Fruit fly (Drosophila melanogaster) whole organism, embryonic: ENCODE data around the gene CG33108.

Experiments
- Ada2b ChIP-seq: fragments of 200-800 bp; sonication (Bioruptor generic); IDR thresholded peaks from 2 replicates; pipeline ENCODE4 v1.3.6; 2022; ENCODE audit warnings: missing biosample characterization, missing genetic modification characterization
- CG10274 ChIP-seq: fragments of 200-800 bp; sonication (Bioruptor generic); optimal IDR thresholded peaks from 3 replicates; lab custom pipeline; 2017; ENCODE audit warnings: missing biosample characterization, mild to moderate bottlenecking, missing genetic modification characterization
- CG1233 ChIP-seq: fragments of 200-800 bp; sonication (Bioruptor generic); optimal IDR thresholded peaks from 4 replicates; lab custom pipeline; 2018; ENCODE audit warnings: missing biosample characterization, mild to moderate bottlenecking, missing genetic modification characterization
- CG12659 ChIP-seq: fragments of 200-800 bp; sonication (Bioruptor generic); optimal IDR thresholded peaks from 3 replicates; lab custom pipeline; 2017; ENCODE audit warnings: mild to moderate bottlenecking, missing biosample characterization, missing genetic modification reagents, missing genetic modification characterization
- CG15011 ChIP-seq: fragments of 200-800 bp; sonication (Bioruptor generic); optimal IDR thresholded peaks from 3 replicates; lab custom pipeline; 2018; ENCODE audit warnings: missing biosample characterization, mild to moderate bottlenecking, missing genetic modification characterization
- CG15696 ChIP-seq: fragments of 200-800 bp; sonication (Bioruptor generic); optimal IDR thresholded peaks from 2 replicates; lab custom pipeline; 2019; ENCODE audit warnings: missing biosample characterization, mild to moderate bottlenecking, missing genetic modification characterization, moderate library complexity
- CG17912 ChIP-seq: fragments of 200-800 bp; sonication (Bioruptor generic); optimal IDR thresholded peaks from 2 replicates; lab custom pipeline; 2018; ENCODE audit warnings: missing biosample characterization, mild to moderate bottlenecking, missing genetic modification characterization
- CG2116 ChIP-seq: fragments of 200-800 bp; sonication (Bioruptor generic); optimal IDR thresholded peaks from 3 replicates; lab custom pipeline; 2018; ENCODE audit warnings: missing biosample characterization, mild to moderate bottlenecking, missing genetic modification characterization
- CG3065 ChIP-seq: fragments of 200-800 bp; sonication (Bioruptor generic); optimal IDR thresholded peaks from 2 replicates; lab custom pipeline; 2016; ENCODE audit warnings: missing biosample characterization, missing genetic modification characterization
- CG34224 ChIP-seq: fragments of 200-800 bp; sonication (Bioruptor generic); IDR thresholded peaks from 3 replicates; pipeline ENCODE4 v1.3.6; 2022; ENCODE audit warnings: missing biosample characterization, missing genetic modification characterization; ENCODE audit not compliant: partially characterized antibody
- CG34422 ChIP-seq: fragments of 200-800 bp; sonication (Bioruptor generic); IDR thresholded peaks from 3 replicates; pipeline ENCODE4 v1.3.6; 2022; ENCODE audit warnings: missing biosample characterization, missing genetic modification characterization
- CG42726 ChIP-seq: fragments of 200-800 bp; sonication (Bioruptor generic); IDR thresholded peaks from 2 replicates; pipeline ENCODE4 v1.3.6; 2022; ENCODE audit warnings: missing biosample characterization, missing genetic modification characterization; ENCODE audit not compliant: partially characterized antibody
- CG6689 ChIP-seq: fragments of 200-800 bp; sonication (Bioruptor generic); IDR thresholded peaks from 2 replicates; pipeline ENCODE4 v1.3.6; 2022; ENCODE audit warnings: missing biosample characterization, missing genetic modification characterization
- CG8359 ChIP-seq: fragments of 200-800 bp; sonication (Bioruptor generic); optimal IDR thresholded peaks from 2 replicates; lab custom pipeline; 2017; ENCODE audit warnings: missing biosample characterization, mild to moderate bottlenecking, missing genetic modification characterization, borderline replicate concordance
- CG9876 ChIP-seq: fragments of 200-800 bp; sonication (Bioruptor generic); optimal IDR thresholded peaks from 2 replicates; lab custom pipeline; 2016; ENCODE audit warnings: missing biosample characterization, missing genetic modification characterization
- Camta ChIP-seq: fragments of 200-800 bp; sonication (Bioruptor generic); optimal IDR thresholded peaks from 2 replicates; lab custom pipeline; 2016; ENCODE audit warnings: missing biosample characterization, missing genetic modification characterization
- Dp ChIP-seq: fragments of 200-800 bp; sonication (Bioruptor generic); optimal IDR thresholded peaks from 2 replicates; lab custom pipeline; 2018; ENCODE audit warnings: missing biosample characterization, mild to moderate bottlenecking, missing genetic modification characterization, moderate library complexity
- Drgx ChIP-seq: fragments of 200-800 bp; sonication (Bioruptor generic); IDR thresholded peaks from 2 replicates; pipeline ENCODE4 v1.3.6; 2022; ENCODE audit warnings: missing biosample characterization, missing genetic modification characterization
- Ets97D ChIP-seq: fragments of 200-800 bp; sonication (Bioruptor generic); optimal IDR thresholded peaks from 3 replicates; lab custom pipeline; 2016; ENCODE audit warnings: missing biosample characterization, missing genetic modification characterization
- Hmr ChIP-seq: fragments of 200-800 bp; sonication (Bioruptor generic); optimal IDR thresholded peaks from 3 replicates; lab custom pipeline; 2017; ENCODE audit warnings: mild to moderate bottlenecking, missing biosample characterization, missing genetic modification reagents, missing genetic modification characterization
- Hr39 ChIP-seq: fragments of >200 bp; optimal IDR thresholded peaks from 2 replicates; lab custom pipeline; 2017
- MBD-R2 ChIP-seq: fragments of 200-800 bp; sonication (Bioruptor generic); IDR thresholded peaks from 2 replicates; pipeline ENCODE4 v1.3.6; 2022; ENCODE audit warnings: missing biosample characterization, missing genetic modification characterization
- Med ChIP-seq: fragments of 200-800 bp; sonication (Bioruptor generic); peaks from one replicate; lab custom pipeline; 2016; ENCODE audit warnings: missing biosample characterization, missing genetic modification characterization, mild to moderate bottlenecking, inconsistent platforms, moderate library complexity
- Mes4 ChIP-seq: fragments of 200-800 bp; sonication (Bioruptor generic); optimal IDR thresholded peaks from 2 replicates; lab custom pipeline; 2016; ENCODE audit warnings: missing biosample characterization, missing genetic modification characterization
- Pdp1 ChIP-seq, 2 experiments: fragments of 200-800 bp; sonication (Bioruptor generic); optimal IDR thresholded peaks; 3 replicates each; lab custom pipeline; 2016; ENCODE audit warnings: missing biosample characterization in 2 of 2, missing genetic modification characterization in 2 of 2, mild to moderate bottlenecking in 1 of 2, moderate library complexity in 1 of 2
- Ravus ChIP-seq: fragments of 200-800 bp; sonication (Bioruptor generic); IDR thresholded peaks from 2 replicates; pipeline ENCODE4 v1.3.6; 2022; ENCODE audit warnings: missing biosample characterization, missing genetic modification characterization
- Sry-δ ChIP-seq: fragments of 200-800 bp; sonication (Bioruptor generic); optimal IDR thresholded peaks from 2 replicates; lab custom pipeline; 2016; ENCODE audit warnings: missing biosample characterization, missing genetic modification characterization
- Usf ChIP-seq: fragments of 200-800 bp; sonication (Bioruptor generic); optimal IDR thresholded peaks from 2 replicates; lab custom pipeline; 2017; ENCODE audit warnings: missing genotype, missing biosample characterization, missing genetic modification characterization
- cad ChIP-seq: fragments of >200 bp; optimal IDR thresholded peaks from 2 replicates; lab custom pipeline; 2017; ENCODE audit warnings: missing biosample characterization, missing genetic modification characterization
- chm ChIP-seq: fragments of 200-800 bp; sonication (Bioruptor generic); IDR thresholded peaks from 2 replicates; pipeline ENCODE4 v1.3.6; 2022; ENCODE audit warnings: missing biosample characterization, missing genetic modification characterization
- ci ChIP-seq: fragments of 200-800 bp; sonication (Bioruptor generic); IDR thresholded peaks from 3 replicates; pipeline ENCODE4 v1.3.6; 2022; ENCODE audit warnings: missing biosample characterization, missing genetic modification characterization
- crp ChIP-seq, 2 experiments: fragments of 200-800 bp; sonication (Bioruptor generic); optimal IDR thresholded peaks; 2 replicates in 1 of 2; 3 replicates in 1 of 2; lab custom pipeline; 2017; ENCODE audit warnings: missing biosample characterization in 2 of 2, missing genetic modification characterization in 2 of 2, mild to moderate bottlenecking in 1 of 2, moderate library complexity in 1 of 2
- esg ChIP-seq: fragments of 200-800 bp; sonication (Bioruptor generic); conservative IDR thresholded peaks from 2 replicates; pipeline ENCODE4 v1.3.6; 2022; ENCODE audit warnings: missing biosample characterization, missing genetic modification characterization
- ewg ChIP-seq: fragments of 200-800 bp; sonication (Bioruptor generic); optimal IDR thresholded peaks from 3 replicates; lab custom pipeline; 2017; ENCODE audit warnings: mild to moderate bottlenecking, missing biosample characterization, missing genetic modification reagents, missing genetic modification characterization
- gfzf ChIP-seq: fragments of 200-800 bp; sonication (Bioruptor generic); optimal IDR thresholded peaks from 2 replicates; lab custom pipeline; 2016; ENCODE audit warnings: missing biosample characterization, mild to moderate bottlenecking, missing genetic modification characterization, moderate library complexity
- hbn ChIP-seq: fragments of 200-800 bp; sonication (Bioruptor generic); IDR thresholded peaks from 2 replicates; pipeline ENCODE4 v1.3.6; 2022; ENCODE audit warnings: missing biosample characterization, missing genetic modification characterization; ENCODE audit not compliant: partially characterized antibody
- jigr1 ChIP-seq: fragments of 200-800 bp; sonication (Bioruptor generic); IDR thresholded peaks from 3 replicates; pipeline ENCODE4 v1.3.6; 2022; ENCODE audit warnings: missing biosample characterization, missing genetic modification characterization
- knrl ChIP-seq: fragments of 200-800 bp; sonication (Bioruptor generic); IDR thresholded peaks from 3 replicates; pipeline ENCODE4 v1.3.6; 2022; ENCODE audit warnings: missing biosample characterization, missing genetic modification characterization; ENCODE audit not compliant: partially characterized antibody
- lilli ChIP-seq: fragments of 200-800 bp; sonication (Bioruptor generic); optimal IDR thresholded peaks from 3 replicates; lab custom pipeline; 2016; ENCODE audit warnings: missing biosample characterization, missing genetic modification characterization
- luna ChIP-seq: fragments of 200-800 bp; sonication (Bioruptor generic); optimal IDR thresholded peaks from 2 replicates; lab custom pipeline; 2016; ENCODE audit warnings: missing biosample characterization, missing genetic modification characterization
- maf-S ChIP-seq: fragments of 200-800 bp; sonication (Bioruptor generic); optimal IDR thresholded peaks from 2 replicates; lab custom pipeline; 2016; ENCODE audit warnings: missing biosample characterization, missing genetic modification characterization
- nerfin-2 ChIP-seq: fragments of 200-800 bp; sonication (Bioruptor generic); IDR thresholded peaks from 2 replicates; pipeline ENCODE4 v1.3.6; 2022; ENCODE audit warnings: missing biosample characterization, missing genetic modification characterization; ENCODE audit not compliant: partially characterized antibody
- org-1 ChIP-seq: fragments of 200-800 bp; sonication (Bioruptor generic); optimal IDR thresholded peaks from 2 replicates; lab custom pipeline; 2017; ENCODE audit warnings: missing biosample characterization, missing genetic modification characterization
- prd ChIP-seq, 3 experiments: fragments of >200 bp in 2 of 3; fragments of 200-800 bp in 1 of 3; sonication (Bioruptor generic) in 1 of 3; optimal IDR thresholded peaks in 2 of 3; IDR thresholded peaks in 1 of 3; 2 replicates in 2 of 3; 3 replicates in 1 of 3; pipeline versions ENCODE4 v1.3.6 to Lab custom; 2017 to 2022; ENCODE audit warnings: missing biosample characterization in 1 of 3, missing genetic modification characterization in 1 of 3
- ranshi ChIP-seq: fragments of 200-800 bp; sonication (Bioruptor generic); IDR thresholded peaks from 2 replicates; pipeline ENCODE4 v1.3.6; 2022; ENCODE audit warnings: missing biosample characterization, missing genetic modification characterization
- row ChIP-seq: fragments of 200-800 bp; sonication (Bioruptor generic); IDR thresholded peaks from 3 replicates; pipeline ENCODE4 v1.3.6; 2022; ENCODE audit warnings: missing biosample characterization, missing genetic modification characterization
- so ChIP-seq: fragments of 200-800 bp; sonication (Bioruptor generic); IDR thresholded peaks from 3 replicates; pipeline ENCODE4 v1.3.6; 2022; ENCODE audit warnings: missing biosample characterization, missing genetic modification characterization
- sqz ChIP-seq: fragments of 200-800 bp; sonication (Bioruptor generic); optimal IDR thresholded peaks from 3 replicates; lab custom pipeline; 2018; ENCODE audit warnings: missing biosample characterization, mild to moderate bottlenecking, missing genetic modification characterization
- trem ChIP-seq: fragments of 200-800 bp; optimal IDR thresholded peaks from 3 replicates; lab custom pipeline; 2019; ENCODE audit warnings: missing biosample characterization, mild to moderate bottlenecking, missing genetic modification characterization, moderate library complexity
- unc-4 ChIP-seq: fragments of 200-800 bp; sonication (Bioruptor generic); IDR thresholded peaks from 2 replicates; pipeline ENCODE4 v1.3.6; 2022; ENCODE audit warnings: missing biosample characterization, missing genetic modification characterization; ENCODE audit not compliant: partially characterized antibody

The CG33108 gene

dm6 chr3R:23996224-23996623, 765 bp downstream of the CG33108 start, which contains the start of gene LSm3 (continued):
- TF ChIP-seq unc-4: no peak
- TF ChIP-seq hbn (GFP tag; lab: Robert Waterston, UW): no peak
- TF ChIP-seq prd (optimal IDR thresholded peaks at IDR 0.05; lab: Kevin White, UChicago): no peak
- no peak for TF ChIP-seq prd (GFP tag; IDR thresholded peaks at IDR 0.05; lab: Robert Waterston, UW)
- TF ChIP-seq Dp (GFP tag; lab: Kevin White, UChicago): peak; percentile 44
- TF ChIP-seq CG34422 (GFP tag; lab: Robert Waterston, UW): 0 out of 3 replicates have a peak, but pooled peaks have one; percentile 25
- TF ChIP-seq CG8359 (GFP tag; lab: Kevin White, UChicago): no peak
- TF ChIP-seq esg: no peak
- no peak for TF ChIP-seq CG42726 (GFP tag; lab: Robert Waterston, UW)
- TF ChIP-seq CG9876 (GFP tag; lab: Kevin White, UChicago): no peak
- 0 out of 3 replicates have a peak, but pooled peaks have one; percentile 51 for TF ChIP-seq ci (GFP tag; lab: Robert Waterston, UW)
- TF ChIP-seq CG3065 (GFP tag; lab: Kevin White, UChicago): no peak
- TF ChIP-seq CG17912 (GFP tag; lab: Kevin White, UChicago): no peak
- TF ChIP-seq Sry-δ (GFP tag; lab: Kevin White, UChicago): peak; percentile 17
- no peak for TF ChIP-seq org-1
- no peak for TF ChIP-seq trem (tag; lab: Kevin White, UChicago)
- no peak for TF ChIP-seq jigr1 (GFP tag; lab: Robert Waterston, UW)
- peak; percentile 23 for TF ChIP-seq CG12659 (GFP tag; lab: Kevin White, UChicago)
- no peak for TF ChIP-seq CG1233
- 0 out of 2 replicates have a peak, but pooled peaks have one; percentile 7 for TF ChIP-seq chm (GFP tag; lab: Robert Waterston, UW)
- no peak for TF ChIP-seq Ada2b (GFP tag; lab: Robert Waterston, UW)
- TF ChIP-seq luna (GFP tag; lab: Kevin White, UChicago): no peak
- no peak for TF ChIP-seq CG15696 (tag; lab: Kevin White, UChicago)
- no peak for TF ChIP-seq knrl (GFP tag; lab: Robert Waterston, UW)
- TF ChIP-seq Ravus (GFP tag; lab: Robert Waterston, UW): no peak
- TF ChIP-seq Drgx (GFP tag; lab: Robert Waterston, UW): no peak
- TF ChIP-seq Usf (GFP tag; lab: Kevin White, UChicago): no peak
- peak; percentile 65 for TF ChIP-seq MBD-R2 (GFP tag; lab: Robert Waterston, UW)
- TF ChIP-seq CG6689: no peak
- TF ChIP-seq maf-S (GFP tag; lab: Kevin White, UChicago): no peak
- no peak for TF ChIP-seq lilli
- peak; percentile 9 for TF ChIP-seq gfzf (GFP tag; lab: Kevin White, UChicago)
- 0 out of 3 replicates have a peak, but pooled peaks have one; percentile 24 for TF ChIP-seq CG34224 (GFP tag; lab: Robert Waterston, UW)
- no peak for TF ChIP-seq so (GFP tag; lab: Robert Waterston, UW)
- no peak for TF ChIP-seq ewg (GFP tag; lab: Kevin White, UChicago)
- TF ChIP-seq cad: no peak
- TF ChIP-seq crp (GFP tag; optimal IDR thresholded peaks at IDR 0.05; lab: Kevin White, UChicago): peak in 1 of 2 experiments; percentile 43
- peak; percentile 48 for TF ChIP-seq CG2116 (GFP tag; lab: Kevin White, UChicago)
- TF ChIP-seq Camta (GFP tag; lab: Kevin White, UChicago): no peak
- TF ChIP-seq Mes4 (GFP tag; lab: Kevin White, UChicago): no peak
- peak in 1 of 2 experiments; percentile 1 for TF ChIP-seq Pdp1 (GFP tag; optimal IDR thresholded peaks at IDR 0.05; lab: Kevin White, UChicago)
- peak; percentile 73 for TF ChIP-seq Med (GFP tag; lab: Kevin White, UChicago)
- no peak for TF ChIP-seq Hr39 (lab: Kevin White, UChicago)
- no peak for TF ChIP-seq CG10274
- TF ChIP-seq Hmr (GFP tag; lab: Kevin White, UChicago): no peak
- no peak for TF ChIP-seq sqz (GFP tag; lab: Kevin White, UChicago)
- peak; percentile 5; the same call in 1 of the 3 replicates for TF ChIP-seq row
- TF ChIP-seq nerfin-2: no peak
- no peak for TF ChIP-seq CG15011 (GFP tag; lab: Kevin White, UChicago)
- TF ChIP-seq Ets97D (GFP tag; lab: Kevin White, UChicago): peak; percentile 25
- no peak for TF ChIP-seq ranshi (GFP tag; lab: Robert Waterston, UW)
